Worm (Caenorhabditis elegans) whole organism, L2 larva: Measurements from ENCODE around the gene mrpl-37.

Experiments used
- C34F6.9 ChIP-seq: fragments of 150-350 bp; optimal IDR thresholded peaks from 2 replicates; lab custom pipeline; 2014; ENCODE audit warnings: missing biosample characterization, missing genetic modification characterization
- F13H6.1 ChIP-seq: sonication (generic microtip); optimal IDR thresholded peaks from 2 replicates; lab custom pipeline; 2016; ENCODE audit warnings: missing genetic modification characterization, missing compliant biosample characterization
- R02D3.7 ChIP-seq: fragments of 150-350 bp; optimal IDR thresholded peaks from 2 replicates; lab custom pipeline; 2014; ENCODE audit warnings: missing biosample characterization, missing genetic modification characterization
- Y55F3AM.14 ChIP-seq: fragments of 200-800 bp; sonication (Bioruptor generic); optimal IDR thresholded peaks from 2 replicates; lab custom pipeline; 2018; ENCODE audit warnings: mild to moderate bottlenecking, missing genetic modification characterization, missing compliant biosample characterization
- ZK546.5 ChIP-seq: sonication (generic microtip); optimal IDR thresholded peaks from 2 replicates; lab custom pipeline; 2017; ENCODE audit warnings: missing biosample characterization, missing genetic modification characterization
- aly-2 ChIP-seq: fragments of 150-350 bp; optimal IDR thresholded peaks from 2 replicates; lab custom pipeline; 2014; ENCODE audit warnings: missing biosample characterization, missing genetic modification characterization
- ama-1 ChIP-seq: fragments of 150-350 bp; optimal IDR thresholded peaks from 2 replicates; lab custom pipeline; 2018; ENCODE audit warnings: inconsistent platforms
- blmp-1 ChIP-seq: sonication (generic microtip); optimal IDR thresholded peaks from 2 replicates; lab custom pipeline; 2017; ENCODE audit warnings: missing genetic modification characterization, mild to moderate bottlenecking, missing compliant biosample characterization, antibody characterized with exemption, moderate library complexity; ENCODE audit not compliant: insufficient read depth
- ceh-16 ChIP-seq: fragments of 150-350 bp; optimal IDR thresholded peaks from 2 replicates; lab custom pipeline; 2014; ENCODE audit warnings: missing biosample characterization, missing genetic modification characterization
- ceh-82 ChIP-seq: fragments of 150-350 bp; optimal IDR thresholded peaks from 2 replicates; lab custom pipeline; 2014; ENCODE audit warnings: missing biosample characterization, missing genetic modification characterization
- crh-2 ChIP-seq: sonication (generic microtip); optimal IDR thresholded peaks from 2 replicates; lab custom pipeline; 2017; ENCODE audit warnings: missing biosample characterization, missing genetic modification characterization
- dmd-4 ChIP-seq: sonication (generic microtip); optimal IDR thresholded peaks from 2 replicates; lab custom pipeline; 2017; ENCODE audit warnings: missing biosample characterization, missing genetic modification characterization
- egl-27 ChIP-seq: sonication (generic microtip); optimal IDR thresholded peaks from 3 replicates; lab custom pipeline; 2017; ENCODE audit warnings: missing biosample characterization, missing genetic modification reagents, missing genetic modification characterization
- elt-1 ChIP-seq: fragments of 150-350 bp; optimal IDR thresholded peaks from 2 replicates; lab custom pipeline; 2014; ENCODE audit warnings: missing biosample characterization, missing genetic modification characterization
- elt-3 ChIP-seq: sonication (generic microtip); optimal IDR thresholded peaks from 2 replicates; lab custom pipeline; 2017; ENCODE audit warnings: missing biosample characterization, missing genetic modification characterization
- fos-1 ChIP-seq: fragments of 150-350 bp; optimal IDR thresholded peaks from 2 replicates; lab custom pipeline; 2014; ENCODE audit warnings: missing biosample characterization, missing genetic modification characterization
- gmeb-1 ChIP-seq: fragments of 150-350 bp; optimal IDR thresholded peaks from 2 replicates; lab custom pipeline; 2014; ENCODE audit warnings: missing biosample characterization, missing genetic modification characterization
- lin-11 ChIP-seq: fragments of 150-350 bp; sonication (generic microtip); optimal IDR thresholded peaks from 2 replicates; lab custom pipeline; 2014; ENCODE audit warnings: missing biosample characterization, missing genetic modification characterization, inconsistent platforms, mixed read lengths
- lin-13 ChIP-seq: fragments of 150-350 bp; optimal IDR thresholded peaks from 2 replicates; lab custom pipeline; 2014; ENCODE audit warnings: missing biosample characterization, missing genetic modification reagents, missing genetic modification characterization
- lsy-2 ChIP-seq, 2 experiments: fragments of 150-350 bp in 1 of 2; sonication (generic microtip) in 1 of 2; optimal IDR thresholded peaks; 2 replicates each; lab custom pipeline; 2014 to 2017; ENCODE audit warnings: missing biosample characterization in 2 of 2, missing genetic modification characterization in 2 of 2
- mab-5 ChIP-seq: fragments of 150-350 bp; optimal IDR thresholded peaks from 2 replicates; lab custom pipeline; 2014; ENCODE audit warnings: missing biosample characterization, missing genetic modification characterization
- mbf-1 ChIP-seq: sonication (generic microtip); optimal IDR thresholded peaks from 2 replicates; lab custom pipeline; 2017; ENCODE audit warnings: missing biosample characterization, missing genetic modification characterization
- mdl-1 ChIP-seq, 2 experiments: fragments of 150-350 bp in 1 of 2; sonication (generic microtip) in 1 of 2; optimal IDR thresholded peaks; 2 replicates each; lab custom pipeline; 2017; ENCODE audit warnings: missing biosample characterization in 2 of 2, missing genetic modification characterization in 2 of 2
- nhr-10 ChIP-seq: sonication (generic microtip); optimal IDR thresholded peaks from 2 replicates; lab custom pipeline; 2017; ENCODE audit warnings: missing biosample characterization, missing genetic modification characterization
- nhr-11 ChIP-seq: fragments of 150-350 bp; optimal IDR thresholded peaks from 2 replicates; lab custom pipeline; 2014; ENCODE audit warnings: missing biosample characterization, missing genetic modification characterization
- nhr-12 ChIP-seq: fragments of 150-350 bp; optimal IDR thresholded peaks from 2 replicates; lab custom pipeline; 2014; ENCODE audit warnings: missing biosample characterization, missing genetic modification characterization
- nhr-129 ChIP-seq: fragments of 150-350 bp; optimal IDR thresholded peaks from 2 replicates; lab custom pipeline; 2014; ENCODE audit warnings: missing biosample characterization, missing genetic modification characterization
- nhr-21 ChIP-seq: fragments of 150-350 bp; optimal IDR thresholded peaks from 2 replicates; lab custom pipeline; 2014; ENCODE audit warnings: missing biosample characterization, missing genetic modification characterization
- nhr-23 ChIP-seq: fragments of 150-350 bp; optimal IDR thresholded peaks from 2 replicates; lab custom pipeline; 2014; ENCODE audit warnings: missing biosample characterization, missing genetic modification reagents, missing genetic modification characterization
- nhr-25 ChIP-seq: fragments of 150-350 bp; sonication (generic microtip); optimal IDR thresholded peaks from 3 replicates; lab custom pipeline; 2014; ENCODE audit warnings: missing biosample characterization, missing genetic modification characterization
- nhr-77 ChIP-seq: fragments of 150-350 bp; optimal IDR thresholded peaks from 2 replicates; lab custom pipeline; 2014; ENCODE audit warnings: missing biosample characterization, missing genetic modification characterization
- peb-1 ChIP-seq: fragments of 150-350 bp; optimal IDR thresholded peaks from 2 replicates; lab custom pipeline; 2014; ENCODE audit warnings: missing biosample characterization, missing genetic modification characterization
- sem-4 ChIP-seq: fragments of 150-350 bp; optimal IDR thresholded peaks from 2 replicates; lab custom pipeline; 2014; ENCODE audit warnings: missing biosample characterization, missing genetic modification reagents, missing genetic modification characterization
- skn-1 ChIP-seq: sonication (generic microtip); optimal IDR thresholded peaks from 2 replicates; lab custom pipeline; 2017; ENCODE audit warnings: missing biosample characterization, missing genetic modification characterization
- sma-3 ChIP-seq: sonication (generic microtip); optimal IDR thresholded peaks from 2 replicates; lab custom pipeline; 2016; ENCODE audit warnings: missing genetic modification reagents, missing genetic modification characterization, missing compliant biosample characterization
- sma-9 ChIP-seq, 2 experiments: fragments of 150-350 bp in 1 of 2; sonication (generic microtip) in 1 of 2; optimal IDR thresholded peaks; 2 replicates each; lab custom pipeline; 2014 to 2016; ENCODE audit warnings: missing genetic modification characterization in 2 of 2, mild to moderate bottlenecking in 1 of 2, missing biosample characterization in 1 of 2, missing compliant biosample characterization in 1 of 2, missing genetic modification reagents in 1 of 2, moderate library complexity in 1 of 2
- snpc-4 ChIP-seq: fragments of 150-350 bp; optimal IDR thresholded peaks from 2 replicates; lab custom pipeline; 2014; ENCODE audit warnings: missing biosample characterization, missing genetic modification characterization
- unc-39 ChIP-seq: fragments of 150-350 bp; optimal IDR thresholded peaks from 2 replicates; lab custom pipeline; 2014; ENCODE audit warnings: missing biosample characterization, missing genetic modification characterization
- unc-55 ChIP-seq: fragments of 150-350 bp; sonication (generic microtip); optimal IDR thresholded peaks from 3 replicates; lab custom pipeline; 2014; ENCODE audit warnings: missing biosample characterization, missing genetic modification reagents, missing genetic modification characterization
- zag-1 ChIP-seq: fragments of 150-350 bp; optimal IDR thresholded peaks from 2 replicates; lab custom pipeline; 2014; ENCODE audit warnings: missing biosample characterization, missing genetic modification characterization
- ztf-4 ChIP-seq: fragments of 150-350 bp; optimal IDR thresholded peaks from 2 replicates; lab custom pipeline; 2014; ENCODE audit warnings: missing biosample characterization, missing genetic modification characterization

Gene mrpl-37

DNA sequence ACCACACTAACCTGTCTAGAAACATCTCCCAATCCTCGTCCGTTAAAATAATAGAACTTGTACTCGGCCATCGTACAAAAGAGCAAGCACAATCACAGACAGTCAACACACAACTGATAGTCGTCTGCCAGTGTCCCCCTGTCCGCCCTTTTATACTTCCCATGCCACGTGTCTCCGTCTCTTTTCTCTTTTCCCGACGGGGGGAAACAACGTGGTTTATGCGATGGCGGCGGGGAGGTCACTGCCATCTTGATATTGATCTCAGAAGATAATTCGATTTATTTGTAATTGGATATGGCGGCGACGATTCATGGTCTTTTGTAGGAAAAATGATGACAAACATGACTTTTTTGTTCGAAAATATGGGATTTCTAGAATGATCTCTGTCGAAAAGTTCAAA is 34.8 kb upstream of the mrpl-37 start, which contains the start of gene gst-20:
Gene gst-20, minus strand, starts transcription at position 170 of the 400 bp plus-strand sequence.
- TF ChIP-seq ama-1 (lab: Kevin White, UChicago) (no peak), nhr-77 (tag; lab: Kevin White, UChicago) (no peak), nhr-21 (tag; lab: Kevin White, UChicago) (peak; percentile 68), unc-39 (tag; lab: Kevin White, UChicago) (no peak), nhr-25 (tag; lab: Kevin White, UChicago) (peak; percentile 76), fos-1 (tag; lab: Kevin White, UChicago) (peak; percentile 35), mdl-1 (tag; optimal IDR thresholded peaks at IDR 0.05; lab: Kevin White, UChicago) (peak; percentile 35 to 76), lsy-2 (tag; optimal IDR thresholded peaks at IDR 0.05; lab: Kevin White, UChicago) (no peak), elt-1 (tag; lab: Kevin White, UChicago) (no peak), mab-5 (no peak), nhr-11 (no peak), blmp-1 (tag; lab: Kevin White, UChicago) (peak; percentile 62), F13H6.1 (peak; percentile 50), ceh-82 (tag; lab: Kevin White, UChicago) (no peak), ztf-4 (tag; lab: Kevin White, UChicago) (no peak), egl-27 (no peak), aly-2 (tag; lab: Kevin White, UChicago) (no peak), crh-2 (tag; lab: Kevin White, UChicago) (peak; percentile 78), C34F6.9 (no peak), gmeb-1 (tag; lab: Kevin White, UChicago) (peak; percentile 21), sma-9 (GFP tag; optimal IDR thresholded peaks at IDR 0.05; lab: Kevin White, UChicago) (peak; percentile 91), sma-9 (tag; optimal IDR thresholded peaks at IDR 0.05; lab: Kevin White, UChicago) (no peak), dmd-4 (tag; lab: Kevin White, UChicago) (no peak), mbf-1 (tag; lab: Kevin White, UChicago) (no peak), nhr-10 (no peak), nhr-23 (tag; lab: Kevin White, UChicago) (no peak), sma-3 (GFP tag; lab: Kevin White, UChicago) (peak; percentile 73), skn-1 (peak; percentile 36), lin-11 (tag; lab: Kevin White, UChicago) (no peak), unc-55 (GFP tag; lab: Kevin White, UChicago) (no peak), Y55F3AM.14 (no peak), sem-4 (tag; lab: Kevin White, UChicago) (no peak), nhr-129 (peak; percentile 6), ceh-16 (tag; lab: Kevin White, UChicago) (no peak)

DNA sequence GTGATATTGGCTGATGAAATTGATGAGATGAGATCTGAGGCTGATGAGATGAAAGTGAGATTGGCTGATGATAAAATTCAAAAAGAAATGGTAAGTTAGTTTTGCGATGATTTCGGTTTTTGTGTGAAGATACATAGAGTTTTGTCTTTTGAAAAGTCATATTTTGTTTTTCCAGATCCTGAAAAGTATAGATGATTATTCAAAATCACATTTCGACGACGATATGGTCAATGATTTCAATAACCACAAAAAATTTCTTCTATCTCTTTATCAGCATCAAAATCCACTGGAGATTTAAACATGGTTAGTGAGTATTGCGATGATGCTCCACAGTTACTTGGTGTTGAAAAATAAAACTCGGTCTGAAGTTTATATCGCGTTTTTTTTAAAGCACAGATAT is 26.0 kb upstream of the mrpl-37 start, which contains the start of gene csp-1:
Gene csp-1, plus strand, starts transcription at position 301 of the 400 bp plus-strand sequence.
- TF ChIP-seq mab-5 (no peak), R02D3.7 (tag; lab: Kevin White, UChicago) (no peak), nhr-12 (no peak), nhr-77 (tag; lab: Kevin White, UChicago) (no peak), snpc-4 (no peak), ZK546.5 (tag; lab: Kevin White, UChicago) (no peak), peb-1 (no peak)

DNA sequence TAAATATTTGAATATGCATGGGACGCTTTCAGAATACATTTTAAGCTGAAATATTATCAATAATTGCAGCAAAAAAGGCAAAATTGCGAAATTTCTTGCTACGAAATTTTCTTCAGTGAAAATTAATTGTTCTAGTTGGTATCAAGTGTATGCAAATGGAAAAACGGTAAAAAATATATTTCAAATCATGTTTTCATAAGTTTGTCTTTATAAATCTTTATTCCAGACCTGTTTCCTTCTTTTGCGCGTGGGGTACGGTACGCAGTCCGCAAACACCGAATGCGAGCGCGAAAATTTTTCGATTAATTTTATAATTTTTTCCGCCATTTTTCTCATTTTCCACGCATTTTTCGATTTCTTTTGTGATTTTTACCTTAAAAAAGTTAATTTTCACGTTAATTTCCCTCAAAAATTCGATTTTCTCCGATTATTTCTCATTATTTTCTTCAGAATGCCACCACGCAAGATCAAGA is 21.7 kb upstream of the mrpl-37 start, which contains the start of the genes fbxc-23 and csc-1:
Gene fbxc-23, minus strand, starts transcription at position 51 of the 473 bp plus-strand sequence.
Gene csc-1, plus strand, starts transcription at position 451 of the 473 bp plus-strand sequence.
- TF ChIP-seq zag-1 (tag; lab: Kevin White, UChicago) = no peak
- TF ChIP-seq unc-55 (GFP tag; lab: Kevin White, UChicago) = peak; percentile 60
- TF ChIP-seq lin-11 (tag; lab: Kevin White, UChicago) = peak; percentile 51
- peak; percentile 70 for TF ChIP-seq C34F6.9
- TF ChIP-seq F13H6.1 = peak; percentile 10
- TF ChIP-seq fos-1 (tag; lab: Kevin White, UChicago) = peak; percentile 2
- peak; percentile 16 for TF ChIP-seq nhr-25 (tag; lab: Kevin White, UChicago)
- TF ChIP-seq gmeb-1 (tag; lab: Kevin White, UChicago) = peak; percentile 90
- peak; percentile 4 for TF ChIP-seq nhr-129
- TF ChIP-seq R02D3.7 (tag; lab: Kevin White, UChicago) = no peak
- TF ChIP-seq sma-3 (GFP tag; lab: Kevin White, UChicago) = peak; percentile 38
- peak; percentile 62 for TF ChIP-seq snpc-4
- TF ChIP-seq nhr-23 (tag; lab: Kevin White, UChicago) = no peak
- peak; percentile 15 for TF ChIP-seq nhr-21 (tag; lab: Kevin White, UChicago)
- no peak for TF ChIP-seq ama-1 (lab: Kevin White, UChicago)
- TF ChIP-seq crh-2 (tag; lab: Kevin White, UChicago) = peak; percentile 31
- TF ChIP-seq lin-13 (GFP tag; lab: Kevin White, UChicago) = peak; percentile 49
- peak; percentile 91 to 98 for TF ChIP-seq lsy-2 (tag; optimal IDR thresholded peaks at IDR 0.05; lab: Kevin White, UChicago)
- TF ChIP-seq blmp-1 (tag; lab: Kevin White, UChicago) = no peak
- no peak for TF ChIP-seq elt-3 (tag; lab: Kevin White, UChicago)
- TF ChIP-seq, all 48 proteins: peak for 14
